Worm (Caenorhabditis elegans): ENCODE results near the gene Y55D5A.3.

ce11 chrIII:2983044-2983443 lies 7.5 kb upstream of the Y55D5A.3 start:
- TF ChIP-seq nhr-76 (tag; optimal IDR thresholded peaks at IDR 0.05) (no peak), ama-1 (optimal IDR thresholded peaks at IDR 0.05) (no peak), nhr-237 (tag; optimal IDR thresholded peaks at IDR 0.05) (no peak), ceh-82 (tag; optimal IDR thresholded peaks at IDR 0.05) (no peak), ceh-16 (tag; optimal IDR thresholded peaks at IDR 0.05) (no peak), elt-3 (tag; optimal IDR thresholded peaks at IDR 0.05) (no peak), ceh-28 (tag; optimal IDR thresholded peaks at IDR 0.05) (no peak), unc-39 (tag; optimal IDR thresholded peaks at IDR 0.05) (no peak), daf-12 (tag; optimal IDR thresholded peaks at IDR 0.05) (no peak), unc-62 (GFP tag; optimal IDR thresholded peaks at IDR 0.05) (no peak)

All from whole organism, L3 larva.